Fruit fly (Drosophila melanogaster) whole organism, embryonic: ENCODE data around the gene CG34180.

Experiments
- BEAF-32 ChIP-seq: fragments of 200-800 bp; sonication (Bioruptor generic); optimal IDR thresholded peaks from 3 replicates; lab custom pipeline; 2017; ENCODE audit warnings: missing biosample characterization, missing genetic modification characterization, mild to moderate bottlenecking, moderate library complexity, missing genetic modification reagents
- CG10147 ChIP-seq: fragments of 200-800 bp; sonication (Bioruptor generic); optimal IDR thresholded peaks from 2 replicates; lab custom pipeline; 2019; ENCODE audit warnings: missing biosample characterization, mild to moderate bottlenecking, missing genetic modification characterization, moderate library complexity
- CG10431 ChIP-seq: fragments of 200-800 bp; sonication (Bioruptor generic); optimal IDR thresholded peaks from 3 replicates; lab custom pipeline; 2018; ENCODE audit warnings: missing biosample characterization, mild to moderate bottlenecking, missing genetic modification characterization
- CG11456 ChIP-seq: fragments of 200-800 bp; sonication (Bioruptor generic); IDR thresholded peaks from 3 replicates; pipeline ENCODE4 v1.3.6; 2022; ENCODE audit warnings: missing biosample characterization, missing genetic modification characterization
- CG11560 ChIP-seq: fragments of 200-800 bp; sonication (Bioruptor generic); IDR thresholded peaks from 3 replicates; pipeline ENCODE4 v1.3.6; 2022; ENCODE audit warnings: missing biosample characterization, missing genetic modification characterization
- CG13287 ChIP-seq: fragments of 200-800 bp; sonication (Bioruptor generic); IDR thresholded peaks from 2 replicates; pipeline ENCODE4 v1.3.6; 2022; ENCODE audit warnings: missing biosample characterization, missing genetic modification characterization; ENCODE audit not compliant: partially characterized antibody
- CG13624 ChIP-seq: fragments of 200-800 bp; sonication (Bioruptor generic); optimal IDR thresholded peaks from 2 replicates; lab custom pipeline; 2016; ENCODE audit warnings: missing biosample characterization, missing genetic modification characterization
- CG14710 ChIP-seq: fragments of 200-800 bp; sonication (Bioruptor generic); optimal IDR thresholded peaks from 3 replicates; lab custom pipeline; 2019; ENCODE audit warnings: missing biosample characterization, mild to moderate bottlenecking, missing genetic modification characterization, moderate library complexity
- CG14860 ChIP-seq: fragments of 200-800 bp; sonication (Bioruptor generic); IDR thresholded peaks from 3 replicates; pipeline ENCODE4 v1.3.6; 2022; ENCODE audit warnings: missing biosample characterization, missing genetic modification characterization; ENCODE audit not compliant: partially characterized antibody
- CG1529 ChIP-seq: fragments of 200-800 bp; sonication (Bioruptor generic); optimal IDR thresholded peaks from 3 replicates; lab custom pipeline; 2018; ENCODE audit warnings: missing biosample characterization, missing genetic modification characterization
- CG1603 ChIP-seq: fragments of 200-800 bp; sonication (Bioruptor generic); optimal IDR thresholded peaks from 2 replicates; lab custom pipeline; 2019; ENCODE audit warnings: missing biosample characterization, mild to moderate bottlenecking, missing genetic modification characterization, moderate library complexity
- CG16863 ChIP-seq: fragments of 200-800 bp; sonication (Bioruptor generic); optimal IDR thresholded peaks from 3 replicates; lab custom pipeline; 2016; ENCODE audit warnings: missing biosample characterization, missing genetic modification characterization
- CG34224 ChIP-seq: fragments of 200-800 bp; sonication (Bioruptor generic); IDR thresholded peaks from 3 replicates; pipeline ENCODE4 v1.3.6; 2022; ENCODE audit warnings: missing biosample characterization, missing genetic modification characterization; ENCODE audit not compliant: partially characterized antibody
- CG3995 ChIP-seq: fragments of 200-800 bp; sonication (Bioruptor generic); optimal IDR thresholded peaks from 3 replicates; lab custom pipeline; 2016; ENCODE audit warnings: missing biosample characterization, missing genetic modification characterization
- CG7963 ChIP-seq: fragments of 200-800 bp; sonication (Bioruptor generic); IDR thresholded peaks from 3 replicates; pipeline ENCODE4 v1.3.6; 2022; ENCODE audit warnings: missing biosample characterization, missing genetic modification characterization; ENCODE audit not compliant: partially characterized antibody
- CG8359 ChIP-seq: fragments of 200-800 bp; sonication (Bioruptor generic); optimal IDR thresholded peaks from 2 replicates; lab custom pipeline; 2017; ENCODE audit warnings: missing biosample characterization, mild to moderate bottlenecking, missing genetic modification characterization, borderline replicate concordance
- CG9215 ChIP-seq: fragments of 200-800 bp; sonication (Bioruptor generic); IDR thresholded peaks from 2 replicates; pipeline ENCODE4 v1.3.6; 2022; ENCODE audit warnings: missing biosample characterization, missing genetic modification characterization
- CG9817 ChIP-seq: fragments of 200-800 bp; sonication (Bioruptor generic); optimal IDR thresholded peaks from 2 replicates; lab custom pipeline; 2018; ENCODE audit warnings: missing biosample characterization, mild to moderate bottlenecking, missing genetic modification characterization, moderate library complexity
- CoRest ChIP-seq: fragments of 200-800 bp; sonication (Bioruptor generic); optimal IDR thresholded peaks from 3 replicates; lab custom pipeline; 2018; ENCODE audit warnings: missing biosample characterization, mild to moderate bottlenecking, missing genetic modification characterization, moderate library complexity
- Doc3 ChIP-seq: fragments of 200-800 bp; sonication (Bioruptor generic); IDR thresholded peaks from 3 replicates; pipeline ENCODE4 v1.3.6; 2022; ENCODE audit warnings: missing biosample characterization, missing genetic modification characterization; ENCODE audit not compliant: partially characterized antibody
- Dref ChIP-seq: fragments of 200-800 bp; sonication (Bioruptor generic); IDR thresholded peaks from 2 replicates; pipeline ENCODE4 v1.3.6; 2022; ENCODE audit warnings: missing biosample characterization, missing genetic modification characterization
- Eip74EF ChIP-seq, 2 experiments: fragments of 200-800 bp in 1 of 2; fragments of >200 bp in 1 of 2; sonication (Bioruptor generic) in 1 of 2; optimal IDR thresholded peaks; 2 replicates each; lab custom pipeline; 2017 to 2019; ENCODE audit warnings: missing biosample characterization in 2 of 2, missing genetic modification characterization in 2 of 2, mild to moderate bottlenecking in 1 of 2, moderate library complexity in 1 of 2
- MBD-R2 ChIP-seq: fragments of 200-800 bp; sonication (Bioruptor generic); IDR thresholded peaks from 2 replicates; pipeline ENCODE4 v1.3.6; 2022; ENCODE audit warnings: missing biosample characterization, missing genetic modification characterization
- Med ChIP-seq: fragments of 200-800 bp; sonication (Bioruptor generic); peaks from one replicate; lab custom pipeline; 2016; ENCODE audit warnings: missing biosample characterization, missing genetic modification characterization, mild to moderate bottlenecking, inconsistent platforms, moderate library complexity
- Pdp1 ChIP-seq, 2 experiments: fragments of 200-800 bp; sonication (Bioruptor generic); optimal IDR thresholded peaks; 3 replicates each; lab custom pipeline; 2016; ENCODE audit warnings: missing biosample characterization in 2 of 2, missing genetic modification characterization in 2 of 2, mild to moderate bottlenecking in 1 of 2, moderate library complexity in 1 of 2
- Sin3A ChIP-seq: fragments of >200 bp; optimal IDR thresholded peaks from 2 replicates; lab custom pipeline; 2018
- YL-1 ChIP-seq: fragments of 200-800 bp; sonication (Bioruptor generic); optimal IDR thresholded peaks from 3 replicates; lab custom pipeline; 2017; ENCODE audit warnings: missing biosample characterization, mild to moderate bottlenecking, missing genetic modification characterization
- az2 ChIP-seq: fragments of 200-800 bp; sonication (Bioruptor generic); optimal IDR thresholded peaks from 3 replicates; lab custom pipeline; 2016; ENCODE audit warnings: missing biosample characterization, missing genetic modification characterization
- cato ChIP-seq: fragments of 200-800 bp; sonication (Bioruptor generic); optimal IDR thresholded peaks from 2 replicates; lab custom pipeline; 2016; ENCODE audit warnings: missing biosample characterization, missing genetic modification characterization, borderline replicate concordance
- chif ChIP-seq, 2 experiments: fragments of 200-800 bp; sonication (Bioruptor generic); optimal IDR thresholded peaks; 3 replicates each; lab custom pipeline; 2016; ENCODE audit warnings: missing biosample characterization in 2 of 2, missing genetic modification characterization in 2 of 2
- corto ChIP-seq: fragments of 200-800 bp; sonication (Bioruptor generic); optimal IDR thresholded peaks from 2 replicates; lab custom pipeline; 2016; ENCODE audit warnings: missing biosample characterization, mild to moderate bottlenecking, missing genetic modification characterization, moderate library complexity
- dimm ChIP-seq: fragments of 200-800 bp; sonication (Bioruptor generic); IDR thresholded peaks from 2 replicates; pipeline ENCODE4 v1.3.6; 2022; ENCODE audit warnings: missing biosample characterization, missing genetic modification characterization
- ewg ChIP-seq: fragments of 200-800 bp; sonication (Bioruptor generic); optimal IDR thresholded peaks from 3 replicates; lab custom pipeline; 2017; ENCODE audit warnings: mild to moderate bottlenecking, missing biosample characterization, missing genetic modification reagents, missing genetic modification characterization
- gsb ChIP-seq: fragments of 200-800 bp; sonication (Bioruptor generic); IDR thresholded peaks from 2 replicates; pipeline ENCODE4 v1.3.6; 2022; ENCODE audit warnings: missing biosample characterization, missing genetic modification characterization
- hb ChIP-seq: fragments of 200-800 bp; sonication (Bioruptor generic); IDR thresholded peaks from 3 replicates; pipeline ENCODE4 v1.3.6; 2022; ENCODE audit warnings: missing biosample characterization, missing genetic modification characterization; ENCODE audit not compliant: partially characterized antibody
- klu ChIP-seq: fragments of 200-800 bp; sonication (Bioruptor generic); IDR thresholded peaks from 2 replicates; pipeline ENCODE4 v1.3.6; 2022; ENCODE audit warnings: missing biosample characterization, missing genetic modification characterization
- lbe ChIP-seq: fragments of 200-800 bp; sonication (Bioruptor generic); optimal IDR thresholded peaks from 2 replicates; lab custom pipeline; 2016; ENCODE audit warnings: missing biosample characterization, mild to moderate bottlenecking, missing genetic modification characterization
- nerfin-2 ChIP-seq: fragments of 200-800 bp; sonication (Bioruptor generic); IDR thresholded peaks from 2 replicates; pipeline ENCODE4 v1.3.6; 2022; ENCODE audit warnings: missing biosample characterization, missing genetic modification characterization; ENCODE audit not compliant: partially characterized antibody
- nmo ChIP-seq: fragments of 200-800 bp; sonication (Bioruptor generic); optimal IDR thresholded peaks from 2 replicates; lab custom pipeline; 2018; ENCODE audit warnings: missing biosample characterization, mild to moderate bottlenecking, missing genetic modification characterization, moderate library complexity
- pzg ChIP-seq: fragments of 200-800 bp; sonication (Bioruptor generic); optimal IDR thresholded peaks from 3 replicates; lab custom pipeline; 2018; ENCODE audit warnings: missing biosample characterization, mild to moderate bottlenecking, missing genetic modification characterization, moderate library complexity
- sd ChIP-seq: fragments of 200-800 bp; sonication (Bioruptor generic); optimal IDR thresholded peaks from 3 replicates; lab custom pipeline; 2018; ENCODE audit warnings: missing biosample characterization, mild to moderate bottlenecking, missing genetic modification characterization, moderate library complexity
- sens ChIP-seq: fragments of 200-800 bp; sonication (Bioruptor generic); peaks from one replicate; lab custom pipeline; 2016; ENCODE audit warnings: missing biosample characterization, missing genetic modification characterization
- sqz ChIP-seq: fragments of 200-800 bp; sonication (Bioruptor generic); optimal IDR thresholded peaks from 3 replicates; lab custom pipeline; 2018; ENCODE audit warnings: missing biosample characterization, mild to moderate bottlenecking, missing genetic modification characterization
- tx ChIP-seq: fragments of 200-800 bp; sonication (Bioruptor generic); optimal IDR thresholded peaks from 2 replicates; lab custom pipeline; 2016; ENCODE audit warnings: missing biosample characterization, missing genetic modification characterization
- unpg ChIP-seq: fragments of 200-800 bp; sonication (Bioruptor generic); optimal IDR thresholded peaks from 3 replicates; lab custom pipeline; 2018; ENCODE audit warnings: missing biosample characterization, mild to moderate bottlenecking, missing genetic modification characterization, moderate library complexity
- vvl ChIP-seq: fragments of 200-800 bp; sonication (Bioruptor generic); IDR thresholded peaks from 2 replicates; pipeline ENCODE4 v1.3.6; 2022; ENCODE audit warnings: missing biosample characterization, missing genetic modification characterization
- zen2 ChIP-seq: fragments of 200-800 bp; sonication (Bioruptor generic); IDR thresholded peaks from 3 replicates; pipeline ENCODE4 v1.3.6; 2022; ENCODE audit warnings: missing biosample characterization, missing genetic modification characterization; ENCODE audit not compliant: partially characterized antibody
- zfh1 ChIP-seq: fragments of 200-800 bp; sonication (Bioruptor generic); IDR thresholded peaks from 3 replicates; pipeline ENCODE4 v1.3.6; 2022; ENCODE audit warnings: missing biosample characterization, missing genetic modification characterization

CG34180 gene

DNA sequence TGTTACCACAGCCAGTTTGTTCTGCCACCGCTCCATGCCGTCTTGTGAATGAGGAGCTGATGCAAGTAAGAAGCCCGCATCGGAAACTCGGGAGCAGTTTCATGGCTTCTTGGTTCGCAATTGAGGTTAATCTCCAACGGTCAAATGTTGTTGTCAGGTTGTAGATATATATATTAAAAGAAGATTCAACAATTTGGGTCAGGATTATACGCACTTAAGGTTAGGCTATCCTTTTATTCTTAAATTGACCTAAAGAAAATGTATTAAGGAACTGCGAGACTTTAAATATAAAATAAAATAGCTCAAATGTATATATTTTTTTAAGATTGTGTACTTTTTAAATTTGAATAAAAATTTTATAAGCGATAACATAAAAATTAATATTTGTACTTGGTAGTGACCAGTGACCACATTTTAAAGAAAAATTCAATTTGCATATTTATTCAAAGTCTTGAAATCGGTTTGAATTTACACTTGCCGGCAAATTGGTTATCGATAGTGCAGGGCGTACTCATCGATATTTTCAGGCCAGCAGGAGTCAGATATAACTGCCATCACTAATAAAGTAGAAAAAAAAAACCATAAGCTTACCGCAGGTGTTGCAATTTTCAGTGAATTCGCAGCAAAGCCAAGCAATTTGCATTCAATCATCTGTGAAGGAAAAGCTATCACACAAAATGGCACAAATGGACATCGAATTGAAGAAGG is 8.4 kb downstream of the CG34180 start, which contains the start of the genes CG9150 and Pfdn1 (continued):
- no peak for TF ChIP-seq CG11456 (GFP tag; lab: Robert Waterston, UW)
- TF ChIP-seq CG13624 = peak; percentile 29
- TF ChIP-seq vvl (GFP tag; lab: Robert Waterston, UW) = peak; percentile 87
- TF ChIP-seq CG8359 = no peak
- peak; percentile 77 for TF ChIP-seq MBD-R2 (GFP tag; lab: Robert Waterston, UW)
- TF ChIP-seq pzg (GFP tag; lab: Kevin White, UChicago) = peak; percentile 69
- peak; percentile 82 for TF ChIP-seq Med (GFP tag; lab: Kevin White, UChicago)
- TF ChIP-seq corto (GFP tag; lab: Kevin White, UChicago) = no peak
- TF ChIP-seq az2 (GFP tag; lab: Kevin White, UChicago) = no peak
- no peak for TF ChIP-seq klu (GFP tag; lab: Robert Waterston, UW)
- no peak for TF ChIP-seq CG9215 (GFP tag; lab: Robert Waterston, UW)
- TF ChIP-seq CG1603 (tag; lab: Kevin White, UChicago) = peak; percentile 35
- peak; percentile 71 for TF ChIP-seq sens (GFP tag; lab: Kevin White, UChicago)
- TF ChIP-seq YL-1 (GFP tag; lab: Kevin White, UChicago) = peak; percentile 69
- TF ChIP-seq CG9817 = no peak
- no peak for TF ChIP-seq ewg (GFP tag; lab: Kevin White, UChicago)
- TF ChIP-seq CG16863 (GFP tag; lab: Kevin White, UChicago) = no peak
- peak; percentile 34 for TF ChIP-seq tx
- TF ChIP-seq cato (GFP tag; lab: Kevin White, UChicago) = no peak
- no peak for TF ChIP-seq CG10147
- no peak for TF ChIP-seq gsb (GFP tag; lab: Robert Waterston, UW)
- peak; percentile 95 for TF ChIP-seq Dref (GFP tag; lab: Robert Waterston, UW)
- TF ChIP-seq nerfin-2 (GFP tag; lab: Robert Waterston, UW) = peak; percentile 85
- peak; percentile 85 for TF ChIP-seq Doc3 (GFP tag; lab: Robert Waterston, UW)
- peak in 1 of 2 experiments; percentile 19 for TF ChIP-seq Pdp1 (GFP tag; optimal IDR thresholded peaks at IDR 0.05; lab: Kevin White, UChicago)
- peak; percentile 62; the same call in 2 of the 3 replicates for TF ChIP-seq CG7963 (GFP tag; lab: Robert Waterston, UW)
- no peak for TF ChIP-seq Eip74EF (GFP tag; optimal IDR thresholded peaks at IDR 0.05; lab: Kevin White, UChicago)
- TF ChIP-seq CG3995 = peak; percentile 90
- TF ChIP-seq hb (GFP tag; lab: Robert Waterston, UW) = peak; percentile 60; the same call in 2 of the 3 replicates
- peak; percentile 50 for TF ChIP-seq lbe
- peak; percentile 93 for TF ChIP-seq CG13287 (GFP tag; lab: Robert Waterston, UW)
- peak; percentile 12 for TF ChIP-seq nmo (GFP tag; lab: Kevin White, UChicago)
- no peak for TF ChIP-seq CG10431 (GFP tag; lab: Kevin White, UChicago)
- TF ChIP-seq CG11560 (tag; lab: Robert Waterston, UW) = no peak
- no peak for TF ChIP-seq unpg (GFP tag; lab: Kevin White, UChicago)
- peak; percentile 80 for TF ChIP-seq zen2
- no peak for TF ChIP-seq sd (tag; lab: Kevin White, UChicago)
- TF ChIP-seq zfh1 (GFP tag; lab: Robert Waterston, UW) = no peak
- TF ChIP-seq dimm (GFP tag; lab: Robert Waterston, UW) = no peak
- peak; percentile 45 for TF ChIP-seq CG14710
- no peak for TF ChIP-seq chif (GFP tag; optimal IDR thresholded peaks at IDR 0.05; lab: Kevin White, UChicago)
- TF ChIP-seq CG14860 (GFP tag; lab: Robert Waterston, UW) = peak; percentile 87
- peak; percentile 93 for TF ChIP-seq sqz (GFP tag; lab: Kevin White, UChicago)
- TF ChIP-seq BEAF-32 (GFP tag; lab: Kevin White, UChicago) = peak; percentile 86
- no peak for TF ChIP-seq CG1529 (GFP tag; lab: Kevin White, UChicago)
- peak; percentile 20 for TF ChIP-seq CoRest (tag; lab: Kevin White, UChicago)
- TF ChIP-seq Sin3A (lab: Kevin White, UChicago) = peak; percentile 18
- peak; percentile 96 for TF ChIP-seq CG34224 (GFP tag; lab: Robert Waterston, UW)
